Fruit fly (Drosophila melanogaster) whole organism, adult: Measurements from ENCODE around the gene Edg78E.

ENCODE experiments used
- CG1620 ChIP-seq: fragments of 200-800 bp; sonication (Bioruptor generic); optimal IDR thresholded peaks from 2 replicates; lab custom pipeline; 2016; ENCODE audit warnings: missing biosample characterization, missing genetic modification characterization
- CG7045 ChIP-seq: fragments of 200-800 bp; sonication (Bioruptor generic); optimal IDR thresholded peaks from 2 replicates; lab custom pipeline; 2017; ENCODE audit warnings: missing biosample characterization, mild to moderate bottlenecking, missing genetic modification characterization
- CG7101 ChIP-seq: fragments of 200-800 bp; sonication (Bioruptor generic); optimal IDR thresholded peaks from 2 replicates; lab custom pipeline; 2018; ENCODE audit warnings: missing biosample characterization, mild to moderate bottlenecking, missing genetic modification characterization, moderate library complexity
- Clk ChIP-seq: fragments of 200-800 bp; sonication (Bioruptor generic); optimal IDR thresholded peaks from 2 replicates; lab custom pipeline; 2017; ENCODE audit warnings: missing biosample characterization, missing genetic modification characterization
- Hr96 ChIP-seq: fragments of 200-800 bp; sonication (Bioruptor generic); optimal IDR thresholded peaks from 2 replicates; lab custom pipeline; 2016; ENCODE audit warnings: missing biosample characterization, missing genetic modification characterization
- Mnt ChIP-seq: fragments of 200-800 bp; sonication (Bioruptor generic); optimal IDR thresholded peaks from 2 replicates; lab custom pipeline; 2016; ENCODE audit warnings: missing biosample characterization, mild to moderate bottlenecking, missing genetic modification characterization
- bab1 ChIP-seq: fragments of 200-800 bp; sonication (Bioruptor generic); optimal IDR thresholded peaks from 3 replicates; lab custom pipeline; 2019; ENCODE audit warnings: missing biosample characterization, mild to moderate bottlenecking, missing genetic modification characterization, moderate library complexity
- cic ChIP-seq: fragments of 200-800 bp; sonication (Bioruptor generic); optimal IDR thresholded peaks from 2 replicates; lab custom pipeline; 2017; ENCODE audit warnings: missing biosample characterization, mild to moderate bottlenecking, missing genetic modification characterization, moderate library complexity
- kay ChIP-seq: fragments of 200-800 bp; sonication (Bioruptor generic); peaks from one replicate; lab custom pipeline; 2016; ENCODE audit warnings: missing biosample characterization, missing genetic modification characterization, borderline replicate concordance
- ovo ChIP-seq: fragments of 200-800 bp; sonication (Bioruptor generic); optimal IDR thresholded peaks from 2 replicates; lab custom pipeline; 2016; ENCODE audit warnings: missing biosample characterization, missing genetic modification characterization

- TF ChIP-seq Hr96 (GFP tag; lab: Kevin White, UChicago) (no peak), CG1620 (GFP tag; lab: Kevin White, UChicago) (no peak), cic (GFP tag; lab: Kevin White, UChicago) (no peak), bab1 (GFP tag; lab: Kevin White, UChicago) (no peak), ovo (GFP tag; lab: Kevin White, UChicago) (no peak), Clk (GFP tag; lab: Kevin White, UChicago) (no peak), Mnt (GFP tag; lab: Kevin White, UChicago) (no peak), kay (GFP tag; lab: Kevin White, UChicago) (no peak), CG7101 (no peak), CG7045 (GFP tag; lab: Kevin White, UChicago) (no peak)
These were observed 21.8 kb upstream of the Edg78E start for dm6 chr3L:21319313-21319907.
